Fruit fly (Drosophila melanogaster): ENCODE data around the gene Cdc16.

DNA sequence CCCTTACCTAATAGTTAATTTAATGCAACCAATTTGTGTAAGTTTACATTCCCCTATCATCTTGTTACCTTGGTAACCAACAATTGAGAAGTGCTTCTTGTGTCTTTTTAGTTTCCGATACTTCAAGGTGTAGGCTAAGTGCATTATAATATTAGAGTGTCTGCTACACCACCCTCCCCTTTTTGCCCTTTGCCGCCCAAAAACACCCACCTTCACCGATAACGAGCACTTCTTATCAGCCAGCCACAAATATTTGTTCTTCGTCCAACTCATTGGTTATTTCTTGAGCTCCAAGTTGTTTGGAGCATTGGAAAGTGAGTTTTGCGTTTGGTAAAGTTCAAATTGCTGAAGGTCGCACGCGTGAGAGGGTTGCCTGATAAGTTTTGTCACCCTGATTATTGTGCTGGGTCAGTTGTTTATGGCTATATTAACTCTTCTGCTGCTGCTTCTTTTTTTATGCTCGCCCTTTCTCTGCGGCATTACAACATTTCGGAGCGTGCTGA, 50.9 kb downstream of the Cdc16 start:
- TF ChIP-seq Myc (optimal IDR thresholded peaks at IDR 0.05): no peak
- TF ChIP-seq psq (optimal IDR thresholded peaks at IDR 0.05): no peak
- peak; percentile 30 for TF ChIP-seq h (optimal IDR thresholded peaks at IDR 0.05)
- peak; percentile 77 for TF ChIP-seq insv (optimal IDR thresholded peaks at IDR 0.05)
- no peak for TF ChIP-seq Sin3A (optimal IDR thresholded peaks at IDR 0.05)
- TF ChIP-seq ttk (optimal IDR thresholded peaks at IDR 0.05): no peak

Measured in Kc167 (cell line).